Worm (Caenorhabditis elegans) whole organism, L3 larva: Measurements from ENCODE around the gene pqn-83.

Source experiments
- aly-2 ChIP-seq: fragments of 150-350 bp; optimal IDR thresholded peaks from 2 replicates; lab custom pipeline; 2014; ENCODE audit warnings: missing biosample characterization, missing genetic modification characterization
- ama-1 ChIP-seq: fragments of 150-350 bp; optimal IDR thresholded peaks from 2 replicates; lab custom pipeline; 2018
- egl-27 ChIP-seq: sonication (generic microtip); optimal IDR thresholded peaks from 4 replicates; lab custom pipeline; 2017; ENCODE audit warnings: missing biosample characterization, missing genetic modification reagents, missing genetic modification characterization
- elt-3 ChIP-seq, 3 experiments: fragments of 150-350 bp in 1 of 3; sonication (generic microtip) in 2 of 3; optimal IDR thresholded peaks; 2 replicates in 2 of 3; 4 replicates in 1 of 3; lab custom pipeline; 2014 to 2017; ENCODE audit warnings: missing biosample characterization in 3 of 3, missing genetic modification characterization in 3 of 3
- fkh-2 ChIP-seq: fragments of 150-350 bp; optimal IDR thresholded peaks from 2 replicates; lab custom pipeline; 2014; ENCODE audit warnings: missing biosample characterization, missing genetic modification reagents, missing genetic modification characterization
- nhr-12 ChIP-seq: fragments of 150-350 bp; optimal IDR thresholded peaks from 2 replicates; lab custom pipeline; 2014; ENCODE audit warnings: missing biosample characterization, missing genetic modification characterization
- nhr-23 ChIP-seq: fragments of 150-350 bp; optimal IDR thresholded peaks from 2 replicates; lab custom pipeline; 2014; ENCODE audit warnings: missing biosample characterization, missing genetic modification reagents, missing genetic modification characterization
- nhr-28 ChIP-seq: fragments of 150-350 bp; optimal IDR thresholded peaks from 2 replicates; lab custom pipeline; 2014; ENCODE audit warnings: missing biosample characterization, missing genetic modification characterization
- skn-1 ChIP-seq: fragments of 150-350 bp; optimal IDR thresholded peaks from 2 replicates; lab custom pipeline; 2014; ENCODE audit warnings: missing biosample characterization, missing genetic modification characterization
- ztf-4 ChIP-seq: fragments of 150-350 bp; optimal IDR thresholded peaks from 2 replicates; lab custom pipeline; 2014; ENCODE audit warnings: missing biosample characterization, missing genetic modification characterization

DNA sequence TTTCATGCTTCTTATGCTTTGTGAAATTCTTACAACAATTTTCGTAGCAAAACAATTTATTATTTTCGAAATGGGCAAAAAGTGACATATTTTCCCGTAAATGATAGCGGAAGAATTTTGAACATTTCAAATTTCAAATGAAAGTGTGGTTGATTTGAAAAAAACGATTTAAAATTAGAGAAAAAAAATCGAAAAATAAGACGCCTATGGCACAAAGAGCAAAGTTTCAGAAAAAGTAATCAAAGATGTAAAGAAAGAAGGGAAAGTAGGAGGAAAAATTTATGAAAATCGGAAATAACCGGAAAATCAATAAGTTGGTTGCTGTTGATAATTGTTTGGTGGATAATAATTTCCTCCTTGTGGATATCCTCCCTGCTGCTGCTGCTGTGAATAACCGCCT lies 11.8 kb downstream of the pqn-83 start:
- TF ChIP-seq nhr-28 (no peak), nhr-23 (tag; lab: Kevin White, UChicago) (no peak), skn-1 (tag; lab: Kevin White, UChicago) (no peak), nhr-12 (tag; lab: Kevin White, UChicago) (no peak), fkh-2 (tag; lab: Kevin White, UChicago) (no peak), ama-1 (lab: Kevin White, UChicago) (no peak), ztf-4 (no peak), egl-27 (tag; lab: Kevin White, UChicago) (no peak), elt-3 (tag; optimal IDR thresholded peaks at IDR 0.05; lab: Kevin White, UChicago) (no peak), aly-2 (tag; lab: Kevin White, UChicago) (no peak)
